Worm (Caenorhabditis elegans) whole organism, early embryonic: Measurements from ENCODE around the gene Y51A2D.13.

Source experiments
- B0310.2 ChIP-seq: sonication (generic microtip); optimal IDR thresholded peaks from 2 replicates; lab custom pipeline; 2016; ENCODE audit warnings: mild to moderate bottlenecking, missing genetic modification characterization, missing compliant biosample characterization
- F13C5.2 ChIP-seq: sonication (generic microtip); optimal IDR thresholded peaks from 2 replicates; lab custom pipeline; 2017; ENCODE audit warnings: mild to moderate bottlenecking, missing genetic modification characterization, inconsistent platforms, missing compliant biosample characterization
- aly-1 ChIP-seq: sonication (generic microtip); optimal IDR thresholded peaks from 2 replicates; lab custom pipeline; 2016; ENCODE audit warnings: missing genetic modification characterization, missing compliant biosample characterization
- ama-1 ChIP-seq: fragments of 150-350 bp; optimal IDR thresholded peaks from 2 replicates; lab custom pipeline; 2014
- ceh-13 ChIP-seq: fragments of 200-800 bp; sonication (Bioruptor generic); optimal IDR thresholded peaks from 2 replicates; lab custom pipeline; 2018; ENCODE audit warnings: mild to moderate bottlenecking, missing genetic modification characterization, missing compliant biosample characterization
- ets-7 ChIP-seq: sonication (generic microtip); optimal IDR thresholded peaks from 2 replicates; lab custom pipeline; 2016; ENCODE audit warnings: missing genotype, missing genetic modification characterization, missing compliant biosample characterization
- flt-1 ChIP-seq: fragments of 200-800 bp; sonication (Bioruptor generic); IDR thresholded peaks from 2 replicates; pipeline ENCODE4 v1.3.6; 2022; ENCODE audit warnings: missing genetic modification characterization, missing compliant biosample characterization
- hmbx-1 ChIP-seq: sonication (generic microtip); optimal IDR thresholded peaks from 2 replicates; lab custom pipeline; 2016; ENCODE audit warnings: mild to moderate bottlenecking, missing genetic modification characterization, missing compliant biosample characterization
- hmg-4 ChIP-seq: fragments of 200-800 bp; sonication (Bioruptor generic); optimal IDR thresholded peaks from 2 replicates; lab custom pipeline; 2018; ENCODE audit warnings: mild to moderate bottlenecking, missing genetic modification characterization, missing compliant biosample characterization
- hnd-1 ChIP-seq: sonication (generic microtip); optimal IDR thresholded peaks from 2 replicates; lab custom pipeline; 2016; ENCODE audit warnings: missing genetic modification characterization, missing compliant biosample characterization
- scrt-1 ChIP-seq: fragments of 200-800 bp; sonication (Bioruptor generic); IDR thresholded peaks from 2 replicates; pipeline ENCODE4 v1.3.6; 2022; ENCODE audit warnings: missing genetic modification characterization, missing compliant biosample characterization
- tbx-37 ChIP-seq: fragments of 200-800 bp; sonication (Bioruptor generic); conservative IDR thresholded peaks from 2 replicates; pipeline ENCODE4 v1.3.6; 2022; ENCODE audit warnings: missing genetic modification reagents, missing genetic modification characterization, missing compliant biosample characterization
- tra-4 ChIP-seq: sonication (generic microtip); optimal IDR thresholded peaks from 2 replicates; lab custom pipeline; 2017; ENCODE audit warnings: missing genetic modification characterization, missing compliant biosample characterization

- TF ChIP-seq ama-1 (no peak), F13C5.2 (no peak), tra-4 (tag; lab: Kevin White, UChicago) (no peak), scrt-1 (no peak), ets-7 (tag; lab: Kevin White, UChicago) (no peak), flt-1 (GFP tag; lab: Robert Waterston, UW) (no peak), hnd-1 (tag; lab: Kevin White, UChicago) (no peak), B0310.2 (tag; lab: Kevin White, UChicago) (no peak), hmbx-1 (tag; lab: Kevin White, UChicago) (no peak), tbx-37 (GFP tag; lab: Robert Waterston, UW) (no peak), hmg-4 (GFP tag; lab: Kevin White, UChicago) (no peak), ceh-13 (GFP tag; lab: Kevin White, UChicago) (no peak), aly-1 (tag; lab: Kevin White, UChicago) (no peak)
These were observed 10.1 kb downstream of the Y51A2D.13 start for ce11 chrV:18569445-18569844.
